Worm (Caenorhabditis elegans): ENCODE measurements around the gene unc-103.

- no peak for TF ChIP-seq lsy-2 (tag; optimal IDR thresholded peaks at IDR 0.05)
- TF ChIP-seq blmp-1 (tag; optimal IDR thresholded peaks at IDR 0.05), result no peak
- no peak for TF ChIP-seq mef-2 (tag; optimal IDR thresholded peaks at IDR 0.05)
- TF ChIP-seq nhr-90 (tag; optimal IDR thresholded peaks at IDR 0.05; ENCODE audit: poor library complexity), result no peak
- no peak for TF ChIP-seq tbx-2 (tag; optimal IDR thresholded peaks at IDR 0.05)
- TF ChIP-seq snpc-4 (tag; optimal IDR thresholded peaks at IDR 0.05), result no peak
These were observed 66.2 kb downstream of the unc-103 start, which contains the start of gene C16C10.1 for ce11 chrIII:4181338-4181737.

Measured in whole organism, L1 larva.